Worm (Caenorhabditis elegans): ENCODE results near the gene lmd-3.

lmd-3 gene

ce11 chrV:8462074-8462473, 17.5 kb upstream of the lmd-3 start, which contains the start of the genes dnj-22 and natc-1:
dnj-22 (minus strand) TSS chrV:8462120.
natc-1 (plus strand) TSS chrV:8462359.
- TF ChIP-seq odd-2 (tag; optimal IDR thresholded peaks at IDR 0.05), result no peak
- TF ChIP-seq dve-1 (tag; optimal IDR thresholded peaks at IDR 0.05), result peak; percentile 6
- TF ChIP-seq unc-3 (GFP tag; conservative IDR thresholded peaks at IDR 0.05), result no peak
- no peak for TF ChIP-seq unc-3 (tag; optimal IDR thresholded peaks at IDR 0.05)
- peak; percentile 70 for TF ChIP-seq ceh-31 (tag; optimal IDR thresholded peaks at IDR 0.05)
- peak; percentile 34 for TF ChIP-seq unc-55 (GFP tag; optimal IDR thresholded peaks at IDR 0.05)
- no peak for TF ChIP-seq lin-11 (tag; optimal IDR thresholded peaks at IDR 0.05)
- TF ChIP-seq rnt-1 (tag; optimal IDR thresholded peaks at IDR 0.05), result no peak
- TF ChIP-seq ceh-18 (tag; optimal IDR thresholded peaks at IDR 0.05), result peak; percentile 18
- no peak for TF ChIP-seq elt-4 (tag; optimal IDR thresholded peaks at IDR 0.05)
- TF ChIP-seq elt-2 (tag; optimal IDR thresholded peaks at IDR 0.05), result no peak
- TF ChIP-seq K02D7.2 (tag; optimal IDR thresholded peaks at IDR 0.05), result no peak
- TF ChIP-seq pha-2 (tag; optimal IDR thresholded peaks at IDR 0.05), result no peak
- TF ChIP-seq pros-1 (tag; optimal IDR thresholded peaks at IDR 0.05), result no peak
- peak; percentile 10 for TF ChIP-seq ceh-34 (tag; optimal IDR thresholded peaks at IDR 0.05)
- TF ChIP-seq zip-5 (tag; optimal IDR thresholded peaks at IDR 0.05), result no peak
- no peak for TF ChIP-seq eyg-1 (tag; optimal IDR thresholded peaks at IDR 0.05)
- TF ChIP-seq nfya-1 (tag; optimal IDR thresholded peaks at IDR 0.05), result peak; percentile 57
- no peak for TF ChIP-seq che-1 (tag; optimal IDR thresholded peaks at IDR 0.05)
- TF ChIP-seq unc-42 (tag; optimal IDR thresholded peaks at IDR 0.05), result peak; percentile 95
- TF ChIP-seq hlh-8 (tag; optimal IDR thresholded peaks at IDR 0.05), result no peak
- no peak for TF ChIP-seq K09A11.1 (tag; optimal IDR thresholded peaks at IDR 0.05; ENCODE audit: insufficient read depth)
- no peak for TF ChIP-seq F13H6.1 (tag; optimal IDR thresholded peaks at IDR 0.05)
- TF ChIP-seq pha-4 (tag; optimal IDR thresholded peaks at IDR 0.05), result no peak
- no peak for TF ChIP-seq syd-9 (tag; optimal IDR thresholded peaks at IDR 0.05)
- no peak for TF ChIP-seq ceh-14 (tag; optimal IDR thresholded peaks at IDR 0.05)
- no peak for TF ChIP-seq sdc-2 (tag; optimal IDR thresholded peaks at IDR 0.05)
- TF ChIP-seq hlh-13 (GFP tag; optimal IDR thresholded peaks at IDR 0.05), result no peak
- TF ChIP-seq madf-2 (tag; optimal IDR thresholded peaks at IDR 0.05), result no peak

DNA sequence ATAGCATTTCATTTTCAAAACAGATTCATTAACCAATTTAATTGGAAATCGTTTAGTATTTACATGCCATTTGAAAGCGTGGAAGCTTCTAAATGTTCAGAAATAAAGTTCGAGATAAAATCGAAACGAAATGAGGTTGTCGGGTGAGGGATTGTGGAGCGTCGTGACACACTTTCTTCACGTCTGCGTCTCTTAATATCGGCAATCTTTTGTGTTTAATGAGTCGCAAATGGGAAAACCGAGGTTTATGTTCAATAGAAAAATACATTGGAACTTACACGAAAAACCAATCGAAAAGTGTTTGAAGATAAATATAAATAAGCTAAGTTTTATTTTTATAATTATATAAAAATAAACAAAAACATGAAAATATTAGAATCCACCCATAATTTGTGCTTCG, 16.2 kb upstream of the lmd-3 start:
- TF ChIP-seq fax-1 (tag; optimal IDR thresholded peaks at IDR 0.05) (no peak), pag-3 (tag; optimal IDR thresholded peaks at IDR 0.05; ENCODE audit: borderline replicate concordance) (no peak), tbx-2 (tag; optimal IDR thresholded peaks at IDR 0.05) (no peak), T23F11.4 (GFP tag; optimal IDR thresholded peaks at IDR 0.05) (no peak), odd-2 (tag; optimal IDR thresholded peaks at IDR 0.05) (no peak), zip-5 (tag; optimal IDR thresholded peaks at IDR 0.05) (no peak), hlh-8 (tag; optimal IDR thresholded peaks at IDR 0.05) (no peak), ama-1 (optimal IDR thresholded peaks at IDR 0.05) (no peak), unc-42 (tag; optimal IDR thresholded peaks at IDR 0.05) (no peak), sox-4 (tag; optimal IDR thresholded peaks at IDR 0.05) (no peak), F13H6.1 (tag; optimal IDR thresholded peaks at IDR 0.05) (no peak), ets-4 (tag; optimal IDR thresholded peaks at IDR 0.05) (no peak), Y22D7AL.16 (tag; optimal IDR thresholded peaks at IDR 0.05) (no peak), nhr-232 (tag; optimal IDR thresholded peaks at IDR 0.05) (no peak), K02D7.2 (tag; optimal IDR thresholded peaks at IDR 0.05) (no peak), unc-86 (tag; optimal IDR thresholded peaks at IDR 0.05) (no peak), unc-3 (GFP tag; conservative IDR thresholded peaks at IDR 0.05) (no peak), unc-3 (tag; optimal IDR thresholded peaks at IDR 0.05) (no peak)

DNA sequence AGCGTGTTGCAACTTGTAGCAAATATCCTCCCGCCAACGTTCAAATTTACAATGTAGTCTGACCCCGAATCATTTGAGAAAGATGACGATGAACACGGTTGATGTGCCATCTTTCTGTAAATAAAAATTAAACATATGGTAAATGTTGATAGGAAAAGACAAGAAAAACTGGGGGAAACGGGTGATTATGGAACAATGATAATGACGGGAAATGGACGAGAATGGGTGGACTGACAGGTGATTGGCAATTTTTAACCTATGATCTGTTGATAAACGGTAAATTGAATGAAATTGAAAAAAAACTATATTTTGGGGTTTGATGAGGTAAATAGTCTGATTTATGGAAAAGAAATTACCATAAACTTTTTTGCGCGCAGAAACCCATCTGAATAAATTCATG, 15.7 kb upstream of the lmd-3 start, which contains the start of gene T23B12.6:
TSS of gene T23B12.6 (minus strand) at position 114 of the 400 bp plus-strand sequence.
- TF ChIP-seq ztf-16 (tag; optimal IDR thresholded peaks at IDR 0.05) (no peak), hlh-6 (tag; optimal IDR thresholded peaks at IDR 0.05) (no peak), ceh-30 (tag; optimal IDR thresholded peaks at IDR 0.05) (no peak), elt-4 (tag; optimal IDR thresholded peaks at IDR 0.05) (no peak), zip-5 (tag; optimal IDR thresholded peaks at IDR 0.05) (no peak), rnt-1 (tag; optimal IDR thresholded peaks at IDR 0.05) (no peak), tbx-2 (tag; optimal IDR thresholded peaks at IDR 0.05) (no peak), ceh-45 (GFP tag; IDR thresholded peaks at IDR 0.05) (no peak)

Measured in whole organism, late embryonic.